Worm (Caenorhabditis elegans): ENCODE data around the gene gpa-1.

DNA sequence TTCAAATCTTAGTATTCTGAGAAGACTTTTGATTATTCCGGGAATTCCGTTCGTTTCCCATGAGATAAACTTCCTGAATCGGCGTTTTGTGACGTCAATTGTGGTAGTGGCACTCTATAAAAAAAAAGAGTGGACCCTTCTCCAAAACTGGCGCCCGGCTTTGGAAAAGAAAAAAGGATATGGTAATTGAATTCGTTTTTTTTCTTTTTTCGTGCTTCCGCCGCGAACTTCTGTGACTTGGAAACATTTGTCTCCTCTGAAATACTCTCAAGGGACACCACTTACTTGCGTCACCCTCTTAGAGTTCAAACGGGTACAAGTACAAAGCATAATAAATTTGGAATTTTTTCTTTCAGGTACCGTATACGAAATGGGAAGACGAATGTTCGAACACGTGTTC is 4.8 kb downstream of the gpa-1 start:
- no peak for TF ChIP-seq aly-1 (tag; optimal IDR thresholded peaks at IDR 0.05)
- TF ChIP-seq ceh-36 (tag; optimal IDR thresholded peaks at IDR 0.05) = no peak
- TF ChIP-seq tbx-37 (GFP tag; conservative IDR thresholded peaks at IDR 0.05) = no peak

Data from whole organism, early embryonic.